Fruit fly (Drosophila melanogaster) whole organism, pupa: Measurements from ENCODE around the gene CG9215.

Source experiments
- CG10348 ChIP-seq: fragments of 200-800 bp; sonication (Bioruptor generic); IDR thresholded peaks from 2 replicates; pipeline ENCODE4 v1.3.6; 2022; ENCODE audit warnings: missing biosample characterization, missing genetic modification characterization
- D1 ChIP-seq: fragments of 200-800 bp; sonication (Bioruptor generic); optimal IDR thresholded peaks from 2 replicates; lab custom pipeline; 2018; ENCODE audit warnings: missing biosample characterization, mild to moderate bottlenecking, missing genetic modification characterization, moderate library complexity
- EcR ChIP-seq: fragments of 200-800 bp; sonication (Bioruptor generic); optimal IDR thresholded peaks from 3 replicates; lab custom pipeline; 2019; ENCODE audit warnings: missing biosample characterization, missing genetic modification characterization, mild to moderate bottlenecking, moderate library complexity, missing genetic modification reagents
- Pif1A ChIP-seq: fragments of 200-800 bp; sonication (Bioruptor generic); optimal IDR thresholded peaks from 3 replicates; lab custom pipeline; 2016; ENCODE audit warnings: missing biosample characterization, missing genetic modification characterization
- gl ChIP-seq: fragments of 200-800 bp; sonication (Bioruptor generic); optimal IDR thresholded peaks from 2 replicates; lab custom pipeline; 2018; ENCODE audit warnings: missing biosample characterization, mild to moderate bottlenecking, missing genetic modification characterization

DNA sequence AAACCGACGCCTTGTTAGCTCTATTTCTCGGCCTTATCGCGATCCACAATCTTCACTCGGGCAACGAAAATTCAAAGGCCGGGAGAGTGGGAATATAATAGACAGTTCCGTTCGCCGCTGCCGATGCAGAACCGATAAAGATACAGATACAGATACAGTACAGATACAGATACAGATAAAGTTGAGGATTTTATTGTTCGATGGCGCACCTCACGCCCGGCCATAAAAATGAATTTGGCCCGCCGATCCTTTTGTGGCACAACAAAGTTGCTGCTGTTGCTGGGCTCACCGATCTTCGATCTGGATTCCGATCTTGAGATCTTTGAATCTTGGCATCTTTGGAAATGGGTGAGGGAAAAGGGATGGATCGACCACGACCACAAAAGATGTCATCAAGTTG is 27.5 kb upstream of the CG9215 start:
- TF ChIP-seq D1 (tag; lab: Kevin White, UChicago) (no peak), gl (tag; lab: Kevin White, UChicago) (no peak), CG10348 (no peak), EcR (GFP tag; lab: Kevin White, UChicago) (no peak), Pif1A (GFP tag; lab: Kevin White, UChicago) (no peak)
